Worm (Caenorhabditis elegans) whole organism, L4 larva: ENCODE data around the gene F14D7.8.

Experiments
- gei-8 ChIP-seq: fragments of 200-800 bp; sonication (Bioruptor generic); optimal IDR thresholded peaks from 2 replicates; lab custom pipeline; 2018; ENCODE audit warnings: mild to moderate bottlenecking, missing genetic modification characterization, missing compliant biosample characterization
- hlh-11 ChIP-seq: fragments of 200-800 bp; sonication (Bioruptor generic); optimal IDR thresholded peaks from 2 replicates; lab custom pipeline; 2018; ENCODE audit warnings: mild to moderate bottlenecking, missing genetic modification characterization, missing compliant biosample characterization
- hmg-1.1 ChIP-seq: fragments of 200-800 bp; sonication (Bioruptor generic); IDR thresholded peaks from 2 replicates; pipeline ENCODE4 v1.3.6; 2022; ENCODE audit warnings: missing genetic modification reagents, missing genetic modification characterization, missing compliant biosample characterization
- lsy-2 ChIP-seq, 2 experiments: fragments of 150-350 bp in 1 of 2; sonication (generic microtip) in 1 of 2; optimal IDR thresholded peaks; 2 replicates each; lab custom pipeline; 2014 to 2017; ENCODE audit warnings: missing biosample characterization in 2 of 2, missing genetic modification characterization in 2 of 2
- nhr-28 ChIP-seq: fragments of 150-350 bp; optimal IDR thresholded peaks from 2 replicates; lab custom pipeline; 2014; ENCODE audit warnings: missing biosample characterization, missing genetic modification characterization

DNA sequence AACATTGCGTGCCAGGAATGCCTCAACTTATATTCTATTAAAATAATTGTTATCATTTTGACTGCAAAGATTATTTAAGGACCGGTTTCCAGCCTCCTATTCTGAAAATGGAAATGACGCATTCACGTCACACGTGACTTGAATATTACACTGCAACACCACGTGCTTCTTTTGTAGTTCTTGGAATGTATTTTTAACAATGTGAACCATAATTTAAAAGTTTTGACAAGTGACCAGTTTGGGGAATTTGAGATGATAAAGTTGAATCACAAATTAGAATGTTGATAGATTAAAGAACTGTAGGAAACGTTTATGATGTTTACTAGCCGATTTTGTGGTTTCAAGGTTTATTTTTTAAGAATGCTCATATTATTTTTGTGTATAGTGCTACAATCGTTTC is 29.1 kb upstream of the F14D7.8 start, which contains the start of gene F47B8.10:
- TF ChIP-seq gei-8 (GFP tag; lab: Kevin White, UChicago) = no peak
- TF ChIP-seq hmg-1.1 (GFP tag; lab: Robert Waterston, UW) = no peak
- no peak for TF ChIP-seq nhr-28
- TF ChIP-seq lsy-2 (tag; optimal IDR thresholded peaks at IDR 0.05; lab: Kevin White, UChicago) = no peak
- TF ChIP-seq hlh-11 (tag; lab: Kevin White, UChicago) = no peak
